Worm (Caenorhabditis elegans) whole organism, mixed stage, embryonic: ENCODE data around the gene B0285.3.

Source experiments
- lin-32 ChIP-seq: fragments of 200-800 bp; sonication (Bioruptor generic); optimal IDR thresholded peaks from 2 replicates; lab custom pipeline; 2018; ENCODE audit warnings: mild to moderate bottlenecking, missing genetic modification characterization, missing compliant biosample characterization
- unc-39 ChIP-seq: fragments of 150-350 bp; optimal IDR thresholded peaks from 2 replicates; lab custom pipeline; 2014; ENCODE audit warnings: missing biosample characterization, missing genetic modification characterization

- TF ChIP-seq unc-39 (tag; lab: Kevin White, UChicago) (no peak), lin-32 (GFP tag; lab: Kevin White, UChicago) (no peak)
Measured at ce11 chrIII:4390421-4390820, 47.3 kb upstream of the B0285.3 start.
